Worm (Caenorhabditis elegans): Measurements from ENCODE around the gene C31H2.14.

- no peak for TF ChIP-seq ceh-13 (GFP tag; optimal IDR thresholded peaks at IDR 0.05)
- no peak for TF ChIP-seq B0310.2 (tag; optimal IDR thresholded peaks at IDR 0.05)
- no peak for TF ChIP-seq ama-1 (optimal IDR thresholded peaks at IDR 0.05)
Observed at ce11 chrX:5119686-5120085, 28.3 kb upstream of the C31H2.14 start.
